Worm (Caenorhabditis elegans): Measurements from ENCODE around the gene wht-2.
"Not testable (repeated sequence)": the region's sequence is repeated elsewhere in the genome, so short reads cannot be mapped to it uniquely, and the experiment has no call there.

wht-2 gene

DNA sequence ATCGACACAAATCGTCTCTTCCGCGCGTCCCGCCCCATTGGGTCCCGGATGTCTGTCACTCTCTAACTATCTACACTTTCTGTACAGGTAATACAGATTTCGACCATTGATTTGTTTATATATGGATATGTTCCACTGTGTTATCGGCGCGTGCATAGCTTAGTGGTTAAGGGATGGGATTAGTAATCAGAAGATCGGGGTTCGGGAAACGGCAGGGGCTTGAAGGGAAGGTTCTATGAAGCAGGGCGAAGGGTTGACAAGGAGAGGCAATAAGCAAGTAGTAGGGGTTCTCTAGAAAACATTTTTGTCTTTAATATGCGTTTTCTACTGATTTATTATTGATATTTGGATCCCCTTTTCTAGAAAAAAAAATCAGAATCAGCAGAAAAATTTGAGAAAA lies 27.1 kb downstream of the wht-2 start:
- TF ChIP-seq rcor-1 (GFP tag; IDR thresholded peaks at IDR 0.05), result 0 out of 2 replicates have a peak, but pooled peaks have one; percentile 6
- TF ChIP-seq lin-26 (GFP tag; IDR thresholded peaks at IDR 0.05), result peak; percentile 72
- TF ChIP-seq madf-3 (GFP tag; IDR thresholded peaks at IDR 0.05), result 0 out of 2 replicates have a peak, but pooled peaks have one; percentile 24
- TF ChIP-seq B0261.1 (tag; optimal IDR thresholded peaks at IDR 0.05), result peak; percentile 3
- not testable (repeated sequence) for TF ChIP-seq rpc-1 (optimal IDR thresholded peaks at IDR 0.05)
- TF ChIP-seq rpc-1 (tag; optimal IDR thresholded peaks at IDR 0.05), result peak; percentile 58
- TF ChIP-seq nfyb-1 (GFP tag; IDR thresholded peaks at IDR 0.05), result 0 out of 2 replicates have a peak, but pooled peaks have one; percentile 34
- TF ChIP-seq F33H1.4 (GFP tag; IDR thresholded peaks at IDR 0.05), result 0 out of 2 replicates have a peak, but pooled peaks have one; percentile 12
- peak; percentile 55; the same call in 1 of the 2 replicates for TF ChIP-seq madf-6 (GFP tag; IDR thresholded peaks at IDR 0.05)
- peak; percentile 82 for TF ChIP-seq tbp1 (GFP tag; optimal IDR thresholded peaks at IDR 0.05)

DNA sequence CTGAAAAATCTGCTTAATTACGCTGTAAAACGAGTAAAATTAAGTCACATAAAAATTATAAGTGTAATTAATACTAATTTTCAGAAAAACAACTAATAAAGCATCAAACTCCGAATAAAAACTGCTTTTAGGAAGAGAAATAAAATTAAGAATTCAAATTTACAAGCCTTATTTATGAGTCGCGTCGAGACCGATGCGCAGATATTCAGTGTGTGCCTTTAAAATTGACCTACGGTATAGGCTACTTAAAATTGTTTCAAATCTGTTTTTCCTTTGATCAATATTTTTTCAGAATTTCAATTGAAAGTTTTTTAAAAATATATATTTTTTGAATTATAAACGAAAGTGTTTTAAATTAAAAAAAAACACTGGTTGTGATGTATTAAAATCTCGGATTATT lies 27.9 kb downstream of the wht-2 start, which contains the start of gene sms-1:
Gene sms-1 (minus strand): TSS at position 6 of the 400 bp plus-strand sequence.
- TF ChIP-seq T07F8.4 (tag; optimal IDR thresholded peaks at IDR 0.05) (no peak), madf-8 (GFP tag; conservative IDR thresholded peaks at IDR 0.05) (peak; percentile 63), F37B4.10 (GFP tag; IDR thresholded peaks at IDR 0.05) (no peak), nhr-179 (tag; optimal IDR thresholded peaks at IDR 0.05) (no peak), xnd-1 (tag; optimal IDR thresholded peaks at IDR 0.05) (peak; percentile 90), sea-2 (GFP tag; IDR thresholded peaks at IDR 0.05) (no peak), ztf-22 (GFP tag; optimal IDR thresholded peaks at IDR 0.05) (no peak), aptf-2 (GFP tag; conservative IDR thresholded peaks at IDR 0.05) (no peak), ztf-26 (tag; optimal IDR thresholded peaks at IDR 0.05) (no peak), F33H1.4 (GFP tag; IDR thresholded peaks at IDR 0.05) (peak; percentile 86), lsl-1 (GFP tag; optimal IDR thresholded peaks at IDR 0.05) (peak; percentile 89), madf-6 (GFP tag; IDR thresholded peaks at IDR 0.05) (peak; percentile 92), nhr-80 (tag; optimal IDR thresholded peaks at IDR 0.05) (no peak), F10E7.11 (tag; optimal IDR thresholded peaks at IDR 0.05) (no peak)

DNA sequence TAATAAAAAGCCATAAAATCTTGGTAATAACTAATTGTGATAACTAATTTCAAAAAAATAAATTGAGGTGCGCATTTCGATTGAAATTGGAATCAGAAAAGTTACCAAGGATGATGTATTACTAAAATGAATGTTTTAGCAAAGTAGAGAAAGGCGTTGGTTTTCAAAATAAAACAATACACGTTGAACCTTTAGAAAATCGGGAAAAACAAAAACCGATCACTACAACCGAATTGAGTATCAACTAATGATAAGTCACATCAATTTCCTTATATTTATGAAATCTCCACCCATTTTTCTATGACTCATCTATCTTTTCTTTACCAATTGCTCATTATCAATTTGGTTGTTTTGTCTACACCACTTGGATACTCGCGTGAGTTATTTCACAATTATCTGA lies 30.2 kb downstream of the wht-2 start, which contains the start of gene H21P03.10:
Gene H21P03.10 (plus strand): TSS at position 301 of the 400 bp plus-strand sequence.
- no peak for TF ChIP-seq sdz-38 (tag; optimal IDR thresholded peaks at IDR 0.05)
- TF ChIP-seq ama-1 (optimal IDR thresholded peaks at IDR 0.05), result no peak
- TF ChIP-seq ama-1 (GFP tag; optimal IDR thresholded peaks at IDR 0.05), result no peak
- TF ChIP-seq rec-8 (tag; optimal IDR thresholded peaks at IDR 0.05), result no peak
- TF ChIP-seq rpc-1 (optimal IDR thresholded peaks at IDR 0.05), result no peak
- TF ChIP-seq rpc-1 (tag; optimal IDR thresholded peaks at IDR 0.05), result no peak
- TF ChIP-seq efl-1 (GFP tag; optimal IDR thresholded peaks at IDR 0.05), result no peak
- no peak for TF ChIP-seq cebp-1 (GFP tag; IDR thresholded peaks at IDR 0.05)
- TF ChIP-seq cebp-1 (tag; optimal IDR thresholded peaks at IDR 0.05), result no peak
- TF ChIP-seq lsy-27 (tag; optimal IDR thresholded peaks at IDR 0.05; ENCODE audit: borderline replicate concordance, insufficient read depth), result no peak
- no peak for TF ChIP-seq hmg-20 (GFP tag; IDR thresholded peaks at IDR 0.05)
- TF ChIP-seq pbrm-1 (GFP tag; IDR thresholded peaks at IDR 0.05), result no peak
- TF ChIP-seq mcd-1 (GFP tag; IDR thresholded peaks at IDR 0.05), result no peak
- no peak for TF ChIP-seq lir-1 (GFP tag; conservative IDR thresholded peaks at IDR 0.05)
- no peak for TF ChIP-seq tlf-1 (GFP tag; optimal IDR thresholded peaks at IDR 0.05)
- TF ChIP-seq mxl-1 (tag; optimal IDR thresholded peaks at IDR 0.05), result no peak
- no peak for TF ChIP-seq egl-18 (GFP tag; IDR thresholded peaks at IDR 0.05)
- no peak for TF ChIP-seq athp-1 (tag; optimal IDR thresholded peaks at IDR 0.05)
- no peak for TF ChIP-seq B0019.2 (GFP tag; conservative IDR thresholded peaks at IDR 0.05)
- TF ChIP-seq repo-1 (tag; optimal IDR thresholded peaks at IDR 0.05), result no peak
- no peak for TF ChIP-seq Y53F4B.3 (GFP tag; IDR thresholded peaks at IDR 0.05)
- no peak for TF ChIP-seq madf-3 (GFP tag; IDR thresholded peaks at IDR 0.05)
- no peak for TF ChIP-seq lin-40 (tag; optimal IDR thresholded peaks at IDR 0.05)
